Fruit fly (Drosophila melanogaster) whole organism, embryonic: ENCODE results near the gene CG13931.
A peak's percentile ranks its signal among the peaks of the same experiment; 100 is the strongest.

Experiments used
- Adf1 ChIP-seq: fragments of 200-800 bp; sonication (Bioruptor generic); IDR thresholded peaks from 2 replicates; pipeline ENCODE4 v1.3.6; 2022; ENCODE audit warnings: missing biosample characterization, missing genetic modification characterization
- Dbx ChIP-seq: fragments of 200-800 bp; sonication (Bioruptor generic); IDR thresholded peaks from 3 replicates; pipeline ENCODE4 v1.3.6; 2022; ENCODE audit warnings: missing biosample characterization, missing genetic modification characterization
- Dp ChIP-seq: fragments of 200-800 bp; sonication (Bioruptor generic); optimal IDR thresholded peaks from 2 replicates; lab custom pipeline; 2018; ENCODE audit warnings: missing biosample characterization, mild to moderate bottlenecking, missing genetic modification characterization, moderate library complexity
- corto ChIP-seq: fragments of 200-800 bp; sonication (Bioruptor generic); optimal IDR thresholded peaks from 2 replicates; lab custom pipeline; 2016; ENCODE audit warnings: missing biosample characterization, mild to moderate bottlenecking, missing genetic modification characterization, moderate library complexity
- dysf ChIP-seq: fragments of 200-800 bp; sonication (Bioruptor generic); IDR thresholded peaks from 3 replicates; pipeline ENCODE4 v1.3.6; 2022; ENCODE audit warnings: missing biosample characterization, missing genetic modification characterization
- en ChIP-seq: fragments of 200-800 bp; sonication (Bioruptor generic); optimal IDR thresholded peaks from 2 replicates; lab custom pipeline; 2016; ENCODE audit warnings: missing biosample characterization, missing genetic modification characterization
- gsb-n ChIP-seq: fragments of 200-800 bp; sonication (Bioruptor generic); optimal IDR thresholded peaks from 3 replicates; lab custom pipeline; 2018; ENCODE audit warnings: missing biosample characterization, mild to moderate bottlenecking, missing genetic modification characterization
- klu ChIP-seq: fragments of 200-800 bp; sonication (Bioruptor generic); IDR thresholded peaks from 2 replicates; pipeline ENCODE4 v1.3.6; 2022; ENCODE audit warnings: missing biosample characterization, missing genetic modification characterization

dm6 chr3L:1746338-1747199 lies 44.4 kb upstream of the CG13931 start, which contains the start of gene CG13921:
- peak; percentile 99 for TF ChIP-seq en
- peak; percentile 99 for TF ChIP-seq gsb-n (tag; lab: Kevin White, UChicago)
- peak; percentile 21 for TF ChIP-seq Dp (GFP tag; lab: Kevin White, UChicago)
- peak; percentile 98 for TF ChIP-seq corto (GFP tag; lab: Kevin White, UChicago)
- peak; percentile 99 for TF ChIP-seq Dbx
- TF ChIP-seq klu: peak; percentile 99
- peak; percentile 82 for TF ChIP-seq Adf1 (GFP tag; lab: Robert Waterston, UW)
- TF ChIP-seq dysf (GFP tag; lab: Robert Waterston, UW): peak; percentile 99
